Worm (Caenorhabditis elegans) whole organism, L3 larva: Measurements from ENCODE around the gene F25B4.4.

Experiments
- R02D3.7 ChIP-seq: fragments of 150-350 bp; optimal IDR thresholded peaks from 2 replicates; lab custom pipeline; 2014; ENCODE audit warnings: missing biosample characterization, missing genetic modification characterization
- aly-2 ChIP-seq: fragments of 150-350 bp; optimal IDR thresholded peaks from 2 replicates; lab custom pipeline; 2014; ENCODE audit warnings: missing biosample characterization, missing genetic modification characterization
- ceh-16 ChIP-seq: sonication (generic microtip); optimal IDR thresholded peaks from 2 replicates; lab custom pipeline; 2017; ENCODE audit warnings: missing biosample characterization, missing genetic modification characterization
- ceh-9 ChIP-seq: sonication (generic microtip); optimal IDR thresholded peaks from 2 replicates; lab custom pipeline; 2018; ENCODE audit warnings: missing biosample characterization, missing genetic modification characterization
- daf-12 ChIP-seq: fragments of 150-350 bp; optimal IDR thresholded peaks from 2 replicates; lab custom pipeline; 2014; ENCODE audit warnings: missing biosample characterization, missing genetic modification reagents, missing genetic modification characterization
- egl-5 ChIP-seq: fragments of 150-350 bp; optimal IDR thresholded peaks from 2 replicates; lab custom pipeline; 2017; ENCODE audit warnings: missing biosample characterization, missing genetic modification reagents, missing genetic modification characterization, inconsistent platforms
- elt-1 ChIP-seq: fragments of 150-350 bp; optimal IDR thresholded peaks from 2 replicates; lab custom pipeline; 2014; ENCODE audit warnings: missing biosample characterization, missing genetic modification characterization
- elt-2 ChIP-seq: sonication (generic microtip); optimal IDR thresholded peaks from 2 replicates; lab custom pipeline; 2016; ENCODE audit warnings: missing genetic modification reagents, mild to moderate bottlenecking, missing genetic modification characterization, missing compliant biosample characterization
- elt-3 ChIP-seq, 3 experiments: fragments of 150-350 bp in 1 of 3; sonication (generic microtip) in 2 of 3; optimal IDR thresholded peaks; 2 replicates in 2 of 3; 4 replicates in 1 of 3; lab custom pipeline; 2014 to 2017; ENCODE audit warnings: missing biosample characterization in 3 of 3, missing genetic modification characterization in 3 of 3
- fkh-10 ChIP-seq: sonication (generic microtip); optimal IDR thresholded peaks from 2 replicates; lab custom pipeline; 2017; ENCODE audit warnings: missing biosample characterization, missing genetic modification reagents, missing genetic modification characterization
- fkh-2 ChIP-seq: fragments of 150-350 bp; optimal IDR thresholded peaks from 2 replicates; lab custom pipeline; 2014; ENCODE audit warnings: missing biosample characterization, missing genetic modification reagents, missing genetic modification characterization
- fos-1 ChIP-seq: fragments of 150-350 bp; optimal IDR thresholded peaks from 2 replicates; lab custom pipeline; 2014; ENCODE audit warnings: missing biosample characterization, missing genetic modification characterization
- hmg-11 ChIP-seq: sonication (generic microtip); optimal IDR thresholded peaks from 2 replicates; lab custom pipeline; 2016; ENCODE audit warnings: missing genetic modification characterization, missing compliant biosample characterization
- lin-15B ChIP-seq: fragments of 150-350 bp; optimal IDR thresholded peaks from 2 replicates; lab custom pipeline; 2014; ENCODE audit warnings: missing biosample characterization, missing genetic modification characterization
- lsy-12 ChIP-seq: sonication (generic microtip); optimal IDR thresholded peaks from 2 replicates; lab custom pipeline; 2016; ENCODE audit warnings: mild to moderate bottlenecking, missing genetic modification characterization, missing compliant biosample characterization
- nhr-11 ChIP-seq: fragments of 150-350 bp; optimal IDR thresholded peaks from 2 replicates; lab custom pipeline; 2014; ENCODE audit warnings: missing biosample characterization, missing genetic modification characterization
- nhr-12 ChIP-seq: fragments of 150-350 bp; optimal IDR thresholded peaks from 2 replicates; lab custom pipeline; 2014; ENCODE audit warnings: missing biosample characterization, missing genetic modification characterization
- nhr-23 ChIP-seq: fragments of 150-350 bp; optimal IDR thresholded peaks from 2 replicates; lab custom pipeline; 2014; ENCODE audit warnings: missing biosample characterization, missing genetic modification reagents, missing genetic modification characterization
- nhr-25 ChIP-seq: sonication (generic microtip); optimal IDR thresholded peaks from 2 replicates; lab custom pipeline; 2017; ENCODE audit warnings: missing biosample characterization, missing genetic modification characterization
- nhr-43 ChIP-seq: sonication (generic microtip); optimal IDR thresholded peaks from 2 replicates; lab custom pipeline; 2016; ENCODE audit warnings: mild to moderate bottlenecking, missing genetic modification characterization, missing compliant biosample characterization; ENCODE audit not compliant: poor library complexity, severe bottlenecking
- nhr-67 ChIP-seq: fragments of 150-350 bp; optimal IDR thresholded peaks from 2 replicates; lab custom pipeline; 2014; ENCODE audit warnings: missing biosample characterization, missing genetic modification characterization
- pha-4 ChIP-seq: fragments of 150-350 bp; optimal IDR thresholded peaks from 2 replicates; lab custom pipeline; 2014; ENCODE audit warnings: missing biosample characterization, missing genetic modification reagents, missing genetic modification characterization
- pqm-1 ChIP-seq: fragments of 150-350 bp; optimal IDR thresholded peaks from 2 replicates; lab custom pipeline; 2017; ENCODE audit warnings: missing biosample characterization, missing genetic modification characterization, inconsistent platforms
- sea-2 ChIP-seq: fragments of 150-350 bp; sonication (generic microtip); optimal IDR thresholded peaks from 4 replicates; lab custom pipeline; 2014; ENCODE audit warnings: missing biosample characterization, missing genetic modification reagents, missing genetic modification characterization
- snpc-4 ChIP-seq: fragments of 150-350 bp; optimal IDR thresholded peaks from 2 replicates; lab custom pipeline; 2014; ENCODE audit warnings: missing biosample characterization, missing genetic modification characterization
- unc-62 ChIP-seq: fragments of 150-350 bp; sonication (generic microtip); optimal IDR thresholded peaks from 4 replicates; lab custom pipeline; 2014; ENCODE audit warnings: missing biosample characterization, missing genetic modification reagents, missing genetic modification characterization
- zag-1 ChIP-seq: fragments of 150-350 bp; optimal IDR thresholded peaks from 2 replicates; lab custom pipeline; 2014; ENCODE audit warnings: missing biosample characterization, missing genetic modification characterization
- ztf-11 ChIP-seq: fragments of 150-350 bp; optimal IDR thresholded peaks from 2 replicates; lab custom pipeline; 2014; ENCODE audit warnings: missing biosample characterization, missing genetic modification characterization
- ztf-4 ChIP-seq: fragments of 150-350 bp; optimal IDR thresholded peaks from 2 replicates; lab custom pipeline; 2014; ENCODE audit warnings: missing biosample characterization, missing genetic modification characterization

The F25B4.4 gene

ce11 chrV:5676011-5676410 is 8.7 kb upstream of the F25B4.4 start, which contains the start of gene pqn-13:
TSS of gene pqn-13 (minus strand) at chrV:5676111.
- no peak for TF ChIP-seq nhr-25
- no peak for TF ChIP-seq pqm-1 (tag; lab: Kevin White, UChicago)
- TF ChIP-seq elt-3 (tag; optimal IDR thresholded peaks at IDR 0.05; lab: Kevin White, UChicago): no peak
- TF ChIP-seq aly-2 (tag; lab: Kevin White, UChicago): no peak
- no peak for TF ChIP-seq lsy-12 (tag; lab: Kevin White, UChicago)
- no peak for TF ChIP-seq R02D3.7 (tag; lab: Kevin White, UChicago)
- no peak for TF ChIP-seq ztf-11 (tag; lab: Kevin White, UChicago)
- no peak for TF ChIP-seq nhr-43 (tag; lab: Kevin White, UChicago)
- TF ChIP-seq lin-15B (tag; lab: Kevin White, UChicago): no peak
- no peak for TF ChIP-seq nhr-12 (tag; lab: Kevin White, UChicago)
- TF ChIP-seq elt-1 (tag; lab: Kevin White, UChicago): no peak

ce11 chrV:5677947-5678346 is 6.7 kb upstream of the F25B4.4 start:
- no peak for TF ChIP-seq fos-1 (tag; lab: Kevin White, UChicago)
- TF ChIP-seq elt-1 (tag; lab: Kevin White, UChicago): no peak
- no peak for TF ChIP-seq zag-1 (tag; lab: Kevin White, UChicago)
- TF ChIP-seq fkh-2 (tag; lab: Kevin White, UChicago): no peak
- TF ChIP-seq, all 47 proteins: peak for 0

ce11 chrV:5682530-5682929 is 2.1 kb upstream of the F25B4.4 start, which contains the start of gene prp-39:
TSS of gene prp-39 (minus strand) at chrV:5682630.
- TF ChIP-seq zag-1 (tag; lab: Kevin White, UChicago) (no peak), sea-2 (GFP tag; lab: Kevin White, UChicago) (no peak), egl-5 (tag; lab: Kevin White, UChicago) (no peak), aly-2 (tag; lab: Kevin White, UChicago) (no peak), nhr-23 (no peak), nhr-11 (tag; lab: Kevin White, UChicago) (no peak), hmg-11 (tag; lab: Kevin White, UChicago) (no peak), daf-12 (no peak), pha-4 (no peak), elt-3 (tag; optimal IDR thresholded peaks at IDR 0.05; lab: Kevin White, UChicago) (no peak), ceh-16 (tag; lab: Kevin White, UChicago) (no peak), snpc-4 (no peak), fos-1 (tag; lab: Kevin White, UChicago) (no peak), nhr-67 (tag; lab: Kevin White, UChicago) (no peak), ztf-4 (tag; lab: Kevin White, UChicago) (no peak), ceh-9 (tag; lab: Kevin White, UChicago) (no peak), unc-62 (GFP tag; lab: Kevin White, UChicago) (no peak), ztf-11 (tag; lab: Kevin White, UChicago) (no peak), fkh-2 (tag; lab: Kevin White, UChicago) (no peak)

ce11 chrV:5687115-5687979 is 2.7 kb downstream of the F25B4.4 start, which contains the start of gene F25B4.7:
TSS of gene F25B4.7 (minus strand) at chrV:5687226.
- TF ChIP-seq ceh-9 (tag; lab: Kevin White, UChicago) (no peak), lin-15B (tag; lab: Kevin White, UChicago) (peak; percentile 56), nhr-43 (tag; lab: Kevin White, UChicago) (peak; percentile 49), nhr-23 (peak; percentile 61), elt-2 (tag; lab: Kevin White, UChicago) (peak; percentile 17), pha-4 (peak; percentile 42), nhr-25 (peak; percentile 7), fkh-10 (GFP tag; lab: Kevin White, UChicago) (no peak)

ce11 chrV:5691665-5692407 is 7.2 kb downstream of the F25B4.4 start, which contains the start of gene F25B4.8:
TSS of gene F25B4.8 (minus strand) at chrV:5691715.
- TF ChIP-seq elt-3 (tag; optimal IDR thresholded peaks at IDR 0.05; lab: Kevin White, UChicago) (no peak), hmg-11 (tag; lab: Kevin White, UChicago) (no peak), elt-2 (tag; lab: Kevin White, UChicago) (peak; percentile 55)
- TF ChIP-seq, all 47 proteins: peak for 1
